In genomic region chr3R:25638961-25639360, dm6 we compare ENCODE assay signal across 2 fruit fly cellular contexts.
TF ChIP-seq lines count a peak whose summit lies in the region.

No protein-coding gene starts in this region.

TF ChIP-seq in whole organism, prepupa, 60 proteins besides CTCF, POLR2A, EP300 and RAD21 (continued from another document):
- peak; percentile 17 for TF ChIP-seq fd59A (GFP tag; optimal IDR thresholded peaks at IDR 0.05; lab: Kevin White, UChicago)
- peak; percentile 63 for TF ChIP-seq CG10669 (GFP tag; optimal IDR thresholded peaks at IDR 0.05; lab: Kevin White, UChicago)
- TF ChIP-seq CG6163 (GFP tag; IDR thresholded peaks at IDR 0.05; lab: Robert Waterston, UW) = peak; percentile 45; the same call in 1 of the 3 replicates
- TF ChIP-seq cyc (GFP tag; optimal IDR thresholded peaks at IDR 0.05; lab: Kevin White, UChicago) = peak; percentile 71
- TF ChIP-seq topi (GFP tag; optimal IDR thresholded peaks at IDR 0.05; lab: Kevin White, UChicago) = peak; percentile 86
- peak; percentile 33 for TF ChIP-seq net (GFP tag; optimal IDR thresholded peaks at IDR 0.05; lab: Kevin White, UChicago)
- TF ChIP-seq CG4318 (GFP tag; optimal IDR thresholded peaks at IDR 0.05; lab: Kevin White, UChicago) = no peak
- TF ChIP-seq CG1621 (tag; optimal IDR thresholded peaks at IDR 0.05; lab: Kevin White, UChicago) = peak; percentile 34
- no peak for TF ChIP-seq Hr38 (GFP tag; optimal IDR thresholded peaks at IDR 0.05; lab: Kevin White, UChicago)
- peak; percentile 35 for TF ChIP-seq CG32006 (GFP tag; optimal IDR thresholded peaks at IDR 0.05; lab: Kevin White, UChicago)
- peak; percentile 16 to 17 for TF ChIP-seq salr (GFP tag; optimal IDR thresholded peaks at IDR 0.05; lab: Kevin White, UChicago)
- TF ChIP-seq CG31627 (GFP tag; optimal IDR thresholded peaks at IDR 0.05; lab: Kevin White, UChicago) = peak; percentile 67
- peak; percentile 86 for TF ChIP-seq esn (GFP tag; optimal IDR thresholded peaks at IDR 0.05; lab: Kevin White, UChicago)
- TF ChIP-seq acj6 (GFP tag; optimal IDR thresholded peaks at IDR 0.05; lab: Kevin White, UChicago) = peak; percentile 62
- TF ChIP-seq CG11902 (GFP tag; optimal IDR thresholded peaks at IDR 0.05; lab: Kevin White, UChicago) = peak; percentile 8
- peak; percentile 72 for TF ChIP-seq CG3919 (GFP tag; optimal IDR thresholded peaks at IDR 0.05; lab: Kevin White, UChicago)
- peak; percentile 37 to 70 for TF ChIP-seq ss (GFP tag; optimal IDR thresholded peaks at IDR 0.05; lab: Kevin White, UChicago)
- peak; percentile 85 for TF ChIP-seq Met (GFP tag; optimal IDR thresholded peaks at IDR 0.05; lab: Kevin White, UChicago)
- peak; percentile 72 for TF ChIP-seq dsx (GFP tag; optimal IDR thresholded peaks at IDR 0.05; lab: Kevin White, UChicago; ENCODE audit: poor library complexity, severe bottlenecking)
- TF ChIP-seq Sox14 (GFP tag; optimal IDR thresholded peaks at IDR 0.05; lab: Kevin White, UChicago) = peak; percentile 54
- TF ChIP-seq Blimp-1 (GFP tag; optimal IDR thresholded peaks at IDR 0.05; lab: Kevin White, UChicago) = peak; percentile 36
- TF ChIP-seq vri (GFP tag; optimal IDR thresholded peaks at IDR 0.05; lab: Kevin White, UChicago) = peak; percentile 62
- TF ChIP-seq CG6276 (GFP tag; optimal IDR thresholded peaks at IDR 0.05; lab: Kevin White, UChicago) = no peak
- peak; percentile 72 for TF ChIP-seq Hr39 (GFP tag; optimal IDR thresholded peaks at IDR 0.05; lab: Kevin White, UChicago)
- no peak for TF ChIP-seq fd85E (GFP tag; optimal IDR thresholded peaks at IDR 0.05; lab: Kevin White, UChicago)
- peak; percentile 92 for TF ChIP-seq svp (GFP tag; lab: Kevin White, UChicago)
- TF ChIP-seq CG11762 (GFP tag; optimal IDR thresholded peaks at IDR 0.05; lab: Kevin White, UChicago; ENCODE audit: insufficient read depth) = peak; percentile 26
- peak; percentile 69 for TF ChIP-seq CG6808 (GFP tag; optimal IDR thresholded peaks at IDR 0.05; lab: Kevin White, UChicago)
- peak; percentile 45 for TF ChIP-seq OdsH (GFP tag; optimal IDR thresholded peaks at IDR 0.05; lab: Kevin White, UChicago)
- TF ChIP-seq Gug (GFP tag; IDR thresholded peaks at IDR 0.05; lab: Robert Waterston, UW) = no peak
- peak; percentile 55 for TF ChIP-seq CG8632 (GFP tag; optimal IDR thresholded peaks at IDR 0.05; lab: Kevin White, UChicago)
- peak; percentile 66 for TF ChIP-seq pdm3 (GFP tag; optimal IDR thresholded peaks at IDR 0.05; lab: Kevin White, UChicago)
- TF ChIP-seq CG8319 (GFP tag; optimal IDR thresholded peaks at IDR 0.05; lab: Kevin White, UChicago) = peak; percentile 13
- peak; percentile 39 for TF ChIP-seq Sox15 (GFP tag; optimal IDR thresholded peaks at IDR 0.05; lab: Kevin White, UChicago)
- TF ChIP-seq CG6792 (GFP tag; optimal IDR thresholded peaks at IDR 0.05; lab: Kevin White, UChicago) = peak; percentile 61

TF ChIP-seq in whole organism, wandering third instar larva, 38 proteins besides CTCF, POLR2A, EP300 and RAD21 (continued from another document):
- TF ChIP-seq tai (GFP tag; optimal IDR thresholded peaks at IDR 0.05; lab: Kevin White, UChicago) (peak; percentile 3), N (GFP tag; optimal IDR thresholded peaks at IDR 0.05; lab: Kevin White, UChicago) (no peak), Hr78 (GFP tag; optimal IDR thresholded peaks at IDR 0.05; lab: Kevin White, UChicago) (no peak), Hr83 (GFP tag; optimal IDR thresholded peaks at IDR 0.05; lab: Kevin White, UChicago; ENCODE audit: poor library complexity, severe bottlenecking) (no peak), fru (GFP tag; optimal IDR thresholded peaks at IDR 0.05; lab: Kevin White, UChicago) (peak; percentile 83)
